Worm (Caenorhabditis elegans) whole organism, young adult: Measurements from ENCODE around the gene mics-1.

ENCODE experiments used
- B0019.2 ChIP-seq: fragments of 200-800 bp; sonication (Bioruptor generic); conservative IDR thresholded peaks from 2 replicates; pipeline ENCODE4 v1.3.6; 2022; ENCODE audit warnings: missing genetic modification reagents, missing genetic modification characterization, missing compliant biosample characterization
- C06A6.2 ChIP-seq: fragments of 200-800 bp; sonication (Bioruptor generic); conservative IDR thresholded peaks from 2 replicates; pipeline ENCODE4 v1.3.6; 2022; ENCODE audit warnings: missing genetic modification characterization, missing compliant biosample characterization
- F10E7.11 ChIP-seq: sonication (generic microtip); optimal IDR thresholded peaks from 2 replicates; lab custom pipeline; 2017; ENCODE audit warnings: mild to moderate bottlenecking, missing genetic modification characterization, moderate library complexity, missing compliant biosample characterization
- F37B4.10 ChIP-seq: fragments of 200-800 bp; sonication (Bioruptor generic); IDR thresholded peaks from 2 replicates; pipeline ENCODE4 v1.3.6; 2022; ENCODE audit warnings: missing genetic modification characterization, missing compliant biosample characterization
- F55B11.4 ChIP-seq: sonication (generic microtip); optimal IDR thresholded peaks from 2 replicates; lab custom pipeline; 2016; ENCODE audit warnings: missing compliant biosample characterization, missing genetic modification characterization, borderline replicate concordance; ENCODE audit not compliant: insufficient read depth
- K11D2.4 ChIP-seq: fragments of 200-800 bp; sonication (Bioruptor generic); IDR thresholded peaks from 2 replicates; pipeline ENCODE4 v1.3.6; 2022; ENCODE audit warnings: missing genetic modification reagents, missing genetic modification characterization, missing compliant biosample characterization
- T26A5.8 ChIP-seq: sonication (generic microtip); optimal IDR thresholded peaks from 2 replicates; lab custom pipeline; 2016; ENCODE audit warnings: missing genetic modification characterization, missing compliant biosample characterization
- Y53F4B.3 ChIP-seq: fragments of 200-800 bp; sonication (Bioruptor generic); IDR thresholded peaks from 2 replicates; pipeline ENCODE4 v1.3.6; 2022; ENCODE audit warnings: missing genetic modification reagents, missing genetic modification characterization, missing compliant biosample characterization
- ama-1 ChIP-seq, 3 experiments: fragments of 150-350 bp in 1 of 3; sonication (generic microtip) in 2 of 3; optimal IDR thresholded peaks; 2 replicates each; lab custom pipeline; 2014 to 2018; ENCODE audit warnings: missing biosample characterization in 2 of 3, missing genetic modification characterization in 2 of 3, missing genetic modification reagents in 2 of 3
- attf-5 ChIP-seq: fragments of 200-800 bp; sonication (Bioruptor generic); optimal IDR thresholded peaks from 2 replicates; lab custom pipeline; 2018; ENCODE audit warnings: mild to moderate bottlenecking, missing genetic modification characterization, missing compliant biosample characterization
- cebp-1 ChIP-seq, 2 experiments: fragments of 200-800 bp in 1 of 2; sonication (Bioruptor generic) in 1 of 2; sonication (generic microtip) in 1 of 2; IDR thresholded peaks in 1 of 2; optimal IDR thresholded peaks in 1 of 2; 2 replicates each; pipeline versions ENCODE4 v1.3.6 to Lab custom; 2017 to 2022; ENCODE audit warnings: missing compliant biosample characterization in 2 of 2, missing genetic modification characterization in 2 of 2, mild to moderate bottlenecking in 1 of 2, missing genetic modification reagents in 1 of 2, moderate library complexity in 1 of 2
- cebp-2 ChIP-seq: fragments of 200-800 bp; sonication (Bioruptor generic); IDR thresholded peaks from 2 replicates; pipeline ENCODE4 v1.3.6; 2022; ENCODE audit warnings: missing genetic modification characterization, missing compliant biosample characterization
- ceh-27 ChIP-seq: fragments of 200-800 bp; sonication (Bioruptor generic); optimal IDR thresholded peaks from 2 replicates; lab custom pipeline; 2018; ENCODE audit warnings: mild to moderate bottlenecking, missing genetic modification characterization, moderate library complexity, missing compliant biosample characterization
- chd-7 ChIP-seq: sonication (generic microtip); optimal IDR thresholded peaks from 2 replicates; lab custom pipeline; 2016; ENCODE audit warnings: mild to moderate bottlenecking, missing genetic modification characterization, moderate library complexity, missing compliant biosample characterization
- die-1 ChIP-seq: sonication (generic microtip); optimal IDR thresholded peaks from 2 replicates; lab custom pipeline; 2016; ENCODE audit warnings: missing genotype, mild to moderate bottlenecking, missing genetic modification characterization, missing compliant biosample characterization
- dpff-1 ChIP-seq: sonication (generic microtip); optimal IDR thresholded peaks from 2 replicates; lab custom pipeline; 2017; ENCODE audit warnings: mild to moderate bottlenecking, missing genetic modification characterization, missing compliant biosample characterization
- ets-4 ChIP-seq: fragments of 200-800 bp; sonication (Bioruptor generic); optimal IDR thresholded peaks from 2 replicates; lab custom pipeline; 2018; ENCODE audit warnings: mild to moderate bottlenecking, missing genetic modification characterization, missing compliant biosample characterization
- fkh-3 ChIP-seq: sonication (generic microtip); optimal IDR thresholded peaks from 2 replicates; lab custom pipeline; 2016; ENCODE audit warnings: mild to moderate bottlenecking, missing genetic modification characterization, missing compliant biosample characterization
- him-1 ChIP-seq: sonication (generic microtip); optimal IDR thresholded peaks from 2 replicates; lab custom pipeline; 2016; ENCODE audit warnings: missing genotype, missing genetic modification reagents, missing genetic modification characterization, missing compliant biosample characterization
- hmg-20 ChIP-seq: fragments of 200-800 bp; sonication (Bioruptor generic); IDR thresholded peaks from 2 replicates; pipeline ENCODE4 v1.3.6; 2022; ENCODE audit warnings: missing genetic modification reagents, missing genetic modification characterization, missing compliant biosample characterization
- hrde-1 ChIP-seq: sonication (generic microtip); optimal IDR thresholded peaks from 2 replicates; lab custom pipeline; 2016; ENCODE audit warnings: missing genetic modification characterization, mild to moderate bottlenecking, missing compliant biosample characterization, moderate library complexity, missing genotype, missing genetic modification reagents, borderline replicate concordance
- lag-1 ChIP-seq: fragments of 200-800 bp; sonication (Bioruptor generic); IDR thresholded peaks from 2 replicates; pipeline ENCODE4 v1.3.6; 2022; ENCODE audit warnings: missing genetic modification reagents, missing genetic modification characterization, missing compliant biosample characterization
- let-607 ChIP-seq, 2 experiments: fragments of 200-800 bp in 1 of 2; sonication (Bioruptor generic) in 1 of 2; sonication (generic microtip) in 1 of 2; optimal IDR thresholded peaks; 2 replicates each; lab custom pipeline; 2016 to 2018; ENCODE audit warnings: mild to moderate bottlenecking in 2 of 2, missing compliant biosample characterization in 2 of 2, missing genetic modification characterization in 2 of 2, moderate library complexity in 2 of 2, missing genotype in 1 of 2
- lir-1 ChIP-seq: fragments of 200-800 bp; sonication (Bioruptor generic); conservative IDR thresholded peaks from 2 replicates; pipeline ENCODE4 v1.3.6; 2022; ENCODE audit warnings: missing genetic modification reagents, missing genetic modification characterization, missing compliant biosample characterization
- madf-10 ChIP-seq: sonication (generic microtip); optimal IDR thresholded peaks from 2 replicates; lab custom pipeline; 2016; ENCODE audit warnings: mild to moderate bottlenecking, missing genetic modification characterization, missing compliant biosample characterization
- madf-3 ChIP-seq: fragments of 200-800 bp; sonication (Bioruptor generic); IDR thresholded peaks from 2 replicates; pipeline ENCODE4 v1.3.6; 2022; ENCODE audit warnings: missing genetic modification reagents, missing genetic modification characterization, missing compliant biosample characterization
- madf-6 ChIP-seq: fragments of 200-800 bp; sonication (Bioruptor generic); IDR thresholded peaks from 2 replicates; pipeline ENCODE4 v1.3.6; 2022; ENCODE audit warnings: missing genetic modification reagents, missing genetic modification characterization, missing compliant biosample characterization
- mcd-1 ChIP-seq: fragments of 200-800 bp; sonication (Bioruptor generic); IDR thresholded peaks from 2 replicates; pipeline ENCODE4 v1.3.6; 2022; ENCODE audit warnings: missing genetic modification reagents, missing genetic modification characterization, missing compliant biosample characterization
- nhr-120 ChIP-seq: fragments of 200-800 bp; sonication (Bioruptor generic); IDR thresholded peaks from 2 replicates; pipeline ENCODE4 v1.3.6; 2022; ENCODE audit warnings: missing genetic modification characterization, missing compliant biosample characterization
- nhr-27 ChIP-seq: fragments of 200-800 bp; sonication (Bioruptor generic); optimal IDR thresholded peaks from 2 replicates; lab custom pipeline; 2018; ENCODE audit warnings: mild to moderate bottlenecking, missing genetic modification characterization, moderate library complexity, missing compliant biosample characterization
- rec-8 ChIP-seq, 2 experiments: sonication (generic microtip); optimal IDR thresholded peaks; 2 replicates each; lab custom pipeline; 2016; ENCODE audit warnings: mild to moderate bottlenecking in 2 of 2, missing genetic modification characterization in 2 of 2, missing genetic modification reagents in 2 of 2, missing genotype in 2 of 2, missing biosample characterization in 1 of 2, missing compliant biosample characterization in 1 of 2, moderate library complexity in 1 of 2
- sea-2 ChIP-seq: fragments of 200-800 bp; sonication (Bioruptor generic); IDR thresholded peaks from 2 replicates; pipeline ENCODE4 v1.3.6; 2022; ENCODE audit warnings: missing genetic modification characterization, missing compliant biosample characterization
- snpc-4 ChIP-seq, 5 experiments: fragments of 150-350 bp in 1 of 5; sonication (generic microtip) in 4 of 5; optimal IDR thresholded peaks; 2 replicates each; lab custom pipeline; 2014 to 2018; ENCODE audit warnings: missing genetic modification characterization in 5 of 5, missing biosample characterization in 3 of 5, antibody characterized with exemption in 2 of 5, mild to moderate bottlenecking in 2 of 5, missing compliant biosample characterization in 2 of 5, missing genotype in 2 of 5, moderate library complexity in 2 of 5, missing genetic modification reagents in 1 of 5
- somi-1 ChIP-seq: fragments of 200-800 bp; sonication (Bioruptor generic); optimal IDR thresholded peaks from 2 replicates; lab custom pipeline; 2018; ENCODE audit warnings: mild to moderate bottlenecking, missing genetic modification characterization, missing compliant biosample characterization
- ztf-18 ChIP-seq: sonication (generic microtip); optimal IDR thresholded peaks from 2 replicates; lab custom pipeline; 2016; ENCODE audit warnings: missing genotype, mild to moderate bottlenecking, missing genetic modification characterization, missing compliant biosample characterization
- ztf-25 ChIP-seq: fragments of 200-800 bp; sonication (Bioruptor generic); IDR thresholded peaks from 2 replicates; pipeline ENCODE4 v1.3.6; 2022; ENCODE audit warnings: missing genetic modification reagents, missing genetic modification characterization, missing compliant biosample characterization
- ztf-26 ChIP-seq: sonication (generic microtip); optimal IDR thresholded peaks from 2 replicates; lab custom pipeline; 2017; ENCODE audit warnings: missing genetic modification characterization, missing compliant biosample characterization
- ztf-3 ChIP-seq: fragments of 200-800 bp; sonication (Bioruptor generic); optimal IDR thresholded peaks from 2 replicates; lab custom pipeline; 2018; ENCODE audit warnings: mild to moderate bottlenecking, missing genetic modification characterization, missing compliant biosample characterization
- ztf-6 ChIP-seq: fragments of 200-800 bp; sonication (Bioruptor generic); IDR thresholded peaks from 2 replicates; pipeline ENCODE4 v1.3.6; 2022; ENCODE audit warnings: missing genetic modification reagents, missing genetic modification characterization, missing compliant biosample characterization

Gene mics-1

ce11 chrV:10535325-10535724, 42.8 kb downstream of the mics-1 start (continued):
- no peak for TF ChIP-seq die-1 (tag; lab: Kevin White, UChicago)
- no peak for TF ChIP-seq B0019.2 (GFP tag; lab: Robert Waterston, UW)
- no peak for TF ChIP-seq rec-8 (tag; optimal IDR thresholded peaks at IDR 0.05; lab: Kevin White, UChicago)
- peak; percentile 13; the same call in 1 of the 2 replicates for TF ChIP-seq madf-6 (GFP tag; lab: Robert Waterston, UW)
- TF ChIP-seq snpc-4 (GFP tag; optimal IDR thresholded peaks at IDR 0.05; lab: Kevin White, UChicago): no peak
- TF ChIP-seq snpc-4 (tag; optimal IDR thresholded peaks at IDR 0.05; lab: Kevin White, UChicago): no peak
- no peak for TF ChIP-seq fkh-3 (tag; lab: Kevin White, UChicago)
- TF ChIP-seq lag-1 (GFP tag; lab: Robert Waterston, UW): no peak
- TF ChIP-seq ztf-25 (GFP tag; lab: Robert Waterston, UW): no peak
- no peak for TF ChIP-seq ztf-3 (GFP tag; lab: Kevin White, UChicago)
- TF ChIP-seq hmg-20 (GFP tag; lab: Robert Waterston, UW): no peak
- TF ChIP-seq him-1: no peak
- no peak for TF ChIP-seq cebp-1 (GFP tag; IDR thresholded peaks at IDR 0.05; lab: Robert Waterston, UW)
- TF ChIP-seq cebp-1 (tag; optimal IDR thresholded peaks at IDR 0.05; lab: Kevin White, UChicago): peak; percentile 49
- TF ChIP-seq madf-10 (tag; lab: Kevin White, UChicago): no peak
- TF ChIP-seq Y53F4B.3 (GFP tag; lab: Robert Waterston, UW): no peak
- no peak for TF ChIP-seq let-607 (tag; optimal IDR thresholded peaks at IDR 0.05; lab: Kevin White, UChicago)
- no peak for TF ChIP-seq madf-3 (GFP tag; lab: Robert Waterston, UW)
- no peak for TF ChIP-seq chd-7
- no peak for TF ChIP-seq somi-1 (GFP tag; lab: Kevin White, UChicago)
- no peak for TF ChIP-seq ets-4 (GFP tag; lab: Kevin White, UChicago)
- no peak for TF ChIP-seq ztf-6 (GFP tag; lab: Robert Waterston, UW)
- TF ChIP-seq ceh-27 (GFP tag; lab: Kevin White, UChicago): no peak
- TF ChIP-seq attf-5: no peak
- TF ChIP-seq ama-1 (optimal IDR thresholded peaks at IDR 0.05; lab: Kevin White, UChicago): peak; percentile 19
- no peak for TF ChIP-seq ama-1 (GFP tag; optimal IDR thresholded peaks at IDR 0.05; lab: Kevin White, UChicago)
- TF ChIP-seq ztf-26 (tag; lab: Kevin White, UChicago): no peak
- no peak for TF ChIP-seq sea-2 (GFP tag; lab: Robert Waterston, UW)
- TF ChIP-seq nhr-120 (GFP tag; lab: Robert Waterston, UW): no peak
- TF ChIP-seq ztf-18 (tag; lab: Kevin White, UChicago): peak; percentile 34
- TF ChIP-seq cebp-2 (GFP tag; lab: Robert Waterston, UW): no peak
- no peak for TF ChIP-seq nhr-27
- TF ChIP-seq F37B4.10 (GFP tag; lab: Robert Waterston, UW): no peak
- no peak for TF ChIP-seq C06A6.2 (GFP tag; lab: Robert Waterston, UW)
- TF ChIP-seq mcd-1: peak; percentile 27; the same call in 1 of the 2 replicates
- no peak for TF ChIP-seq F55B11.4 (tag; lab: Kevin White, UChicago)

DNA sequence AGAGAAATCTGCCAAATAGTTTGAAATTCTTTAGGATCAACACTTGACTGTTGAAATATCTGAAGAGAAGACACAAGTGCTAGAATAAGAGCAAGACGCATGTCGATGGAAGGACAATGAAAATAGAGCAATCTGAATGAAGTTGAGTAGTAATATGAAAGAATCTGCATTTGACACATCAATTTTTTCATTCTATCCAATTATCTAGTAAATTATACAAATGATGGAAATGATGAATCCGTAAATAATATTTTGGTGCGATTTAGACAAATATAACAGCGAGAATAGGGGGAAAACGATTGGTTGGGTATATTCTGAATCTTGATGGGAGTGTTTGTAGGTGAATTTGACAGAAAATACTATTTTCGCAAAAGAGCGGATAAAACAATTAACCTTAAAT, 45.4 kb downstream of the mics-1 start, which contains the start of gene txt-10:
TSS of gene txt-10 (minus strand) at position 101 of the 400 bp plus-strand sequence.
- TF ChIP-seq lir-1 (GFP tag; lab: Robert Waterston, UW) (no peak), T26A5.8 (no peak), ztf-25 (GFP tag; lab: Robert Waterston, UW) (no peak), K11D2.4 (GFP tag; lab: Robert Waterston, UW) (no peak), madf-10 (tag; lab: Kevin White, UChicago) (no peak), F10E7.11 (tag; lab: Kevin White, UChicago) (no peak), dpff-1 (tag; lab: Kevin White, UChicago) (no peak), hrde-1 (tag; lab: Kevin White, UChicago) (peak; percentile 7)
- TF ChIP-seq, all 124 proteins: peak for 1
